Fruit fly (Drosophila melanogaster) whole organism: Measurements from ENCODE around the gene CG17267.

Experiments
- CG8478 ChIP-seq: fragments of >200 bp; optimal IDR thresholded peaks from 2 replicates; lab custom pipeline; 2018; ENCODE audit warnings: inconsistent platforms
- Dll ChIP-seq: fragments of >200 bp; optimal IDR thresholded peaks from 2 replicates; lab custom pipeline; 2017
- EcR ChIP-seq, 2 experiments: fragments of >200 bp; optimal IDR thresholded peaks; 2 replicates each; lab custom pipeline; 2017; ENCODE audit warnings: missing biosample characterization in 2 of 2, missing genetic modification characterization in 2 of 2, missing genetic modification reagents in 2 of 2
- pan ChIP-seq: fragments of >200 bp; optimal IDR thresholded peaks from 2 replicates; lab custom pipeline; 2017
- psq ChIP-seq: fragments of >200 bp; optimal IDR thresholded peaks from 2 replicates; lab custom pipeline; 2017
- usp ChIP-seq: fragments of >200 bp; optimal IDR thresholded peaks from 2 replicates; lab custom pipeline; 2017; ENCODE audit warnings: missing biosample characterization, missing genetic modification characterization, mixed read lengths

The CG17267 gene

DNA sequence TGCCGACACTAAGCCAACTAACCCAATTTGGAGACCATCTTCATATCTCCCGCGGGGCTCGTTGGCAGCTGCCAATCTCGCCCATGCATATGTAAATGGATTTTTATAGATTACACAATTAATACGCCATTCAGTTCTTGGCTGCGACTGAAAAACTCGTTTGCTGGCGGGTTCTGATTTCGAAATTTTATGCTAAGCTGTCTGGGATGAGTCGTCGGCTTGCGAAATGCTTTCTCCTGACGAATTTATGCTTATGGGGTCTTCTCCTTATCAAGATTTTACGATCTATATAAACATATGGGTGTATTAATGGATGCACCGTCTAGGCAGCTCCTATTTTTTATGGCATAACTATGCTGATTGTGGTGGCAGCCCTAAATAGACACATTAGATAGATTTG, at the start of gene CG17267:
Gene CG17267 (minus strand): TSS at position 101 of the 400 bp plus-strand sequence.
- TF ChIP-seq psq (lab: Kevin White, UChicago) (no peak), EcR (GFP tag; optimal IDR thresholded peaks at IDR 0.05; lab: Kevin White, UChicago) (no peak), usp (GFP tag; lab: Kevin White, UChicago) (no peak), Dll (lab: Kevin White, UChicago) (no peak), CG8478 (no peak), pan (lab: Kevin White, UChicago) (no peak)

DNA sequence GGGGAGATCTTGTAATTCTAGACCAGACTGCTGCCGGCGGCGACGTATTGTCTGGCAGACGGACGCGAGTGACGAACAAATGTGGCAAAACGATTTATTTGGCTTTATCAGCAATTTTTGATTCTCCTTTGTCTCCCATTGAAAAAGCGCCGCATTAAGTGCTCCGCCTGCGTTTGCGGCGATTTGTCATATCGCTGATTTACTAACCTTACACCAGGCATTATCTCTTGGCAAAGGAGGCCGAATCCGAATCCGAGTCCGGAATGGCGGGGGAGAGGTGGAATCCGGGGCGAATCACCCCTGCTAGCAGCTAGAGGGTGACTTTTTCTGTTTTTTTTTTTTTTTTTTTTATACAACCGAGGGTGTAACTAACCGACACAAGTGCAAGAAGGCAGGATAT, 49.7 kb upstream of the CG17267 start:
- TF ChIP-seq Dll (lab: Kevin White, UChicago) (no peak), psq (lab: Kevin White, UChicago) (no peak), EcR (GFP tag; optimal IDR thresholded peaks at IDR 0.05; lab: Kevin White, UChicago) (no peak), CG8478 (no peak), pan (lab: Kevin White, UChicago) (no peak), usp (GFP tag; lab: Kevin White, UChicago) (no peak)

DNA sequence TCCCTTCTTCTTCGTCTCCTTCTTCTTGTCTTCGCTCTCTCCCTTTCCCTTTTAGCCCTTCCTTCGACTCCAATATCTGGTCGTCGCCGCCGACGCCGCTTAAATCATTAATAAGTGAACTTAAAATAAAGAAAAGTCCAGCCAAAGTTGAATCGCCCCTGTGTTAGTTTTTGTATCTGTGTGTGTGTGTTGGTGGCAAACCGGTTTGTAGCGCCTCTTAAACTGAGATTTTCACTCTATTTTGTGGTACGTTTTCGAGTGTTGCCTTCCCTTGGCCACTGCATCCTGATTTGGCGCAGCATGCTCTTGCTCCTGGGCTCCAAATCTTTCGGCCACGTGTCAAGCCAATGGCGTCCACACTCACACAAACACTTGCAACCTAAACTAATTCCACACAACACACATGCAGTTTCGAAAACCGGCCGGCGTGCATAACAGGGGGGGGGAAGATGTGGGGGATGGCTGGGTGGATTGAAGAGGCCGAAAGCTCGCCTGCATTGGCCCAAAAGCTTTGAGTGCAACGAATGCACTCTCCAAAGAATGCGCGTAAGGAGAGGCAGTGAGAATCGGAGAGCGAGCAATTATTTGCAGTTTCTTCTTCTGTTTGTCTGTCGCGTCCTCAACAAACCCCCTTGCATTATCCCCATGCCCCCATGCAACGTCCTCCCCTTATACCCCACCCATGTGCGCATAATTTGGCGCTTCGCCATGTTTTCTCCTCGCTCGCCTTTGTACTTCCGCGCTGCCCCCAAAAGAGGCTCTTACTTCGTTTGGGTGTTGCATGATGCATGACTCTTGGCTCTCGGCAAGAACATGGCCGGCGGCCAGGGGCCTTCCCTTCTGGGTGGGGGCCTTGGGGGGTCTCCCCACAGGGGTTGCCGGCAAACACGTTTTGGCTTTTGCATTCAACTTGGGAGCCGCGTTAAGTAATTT, 45.8 kb upstream of the CG17267 start:
- TF ChIP-seq usp (GFP tag; lab: Kevin White, UChicago), result no peak
- TF ChIP-seq Dll (lab: Kevin White, UChicago), result peak; percentile 85
- TF ChIP-seq EcR (GFP tag; optimal IDR thresholded peaks at IDR 0.05; lab: Kevin White, UChicago), result peak in 1 of 2 experiments; percentile 17

DNA sequence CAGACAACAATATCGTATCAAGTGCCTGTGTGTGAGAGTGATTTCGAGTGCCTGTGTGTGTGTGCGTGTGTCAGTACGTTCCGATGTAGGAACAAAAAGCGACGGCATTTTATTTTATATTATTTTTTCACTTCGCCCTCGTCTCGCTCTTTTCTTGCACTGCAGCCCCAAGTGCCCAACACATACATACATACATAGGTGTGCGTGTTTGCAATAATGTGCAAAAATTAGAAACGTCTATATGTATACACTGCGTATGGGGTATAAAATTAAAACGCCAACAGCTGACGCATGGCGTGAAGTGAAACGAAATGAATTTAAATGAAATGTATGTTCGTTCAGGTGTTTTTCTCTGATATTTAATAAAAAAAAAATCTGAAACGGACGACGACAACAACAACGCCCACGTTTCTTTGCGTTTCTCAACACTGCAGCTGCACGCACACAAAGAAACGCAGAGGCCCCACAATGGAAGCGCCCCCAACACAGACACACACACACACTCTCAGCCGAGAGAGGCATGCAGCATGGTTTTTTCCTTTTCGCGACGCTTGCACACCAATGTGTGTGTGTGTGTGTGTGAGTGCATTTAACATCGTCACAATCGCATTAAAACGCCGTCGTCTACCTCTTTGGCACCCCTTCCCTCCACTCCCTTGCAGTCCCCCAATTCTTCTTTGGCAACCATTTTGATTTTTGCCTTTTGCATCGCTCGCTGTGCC, 45.0 kb upstream of the CG17267 start:
- TF ChIP-seq CG8478 (peak; percentile 70), Dll (lab: Kevin White, UChicago) (peak; percentile 60), EcR (GFP tag; optimal IDR thresholded peaks at IDR 0.05; lab: Kevin White, UChicago) (no peak)

DNA sequence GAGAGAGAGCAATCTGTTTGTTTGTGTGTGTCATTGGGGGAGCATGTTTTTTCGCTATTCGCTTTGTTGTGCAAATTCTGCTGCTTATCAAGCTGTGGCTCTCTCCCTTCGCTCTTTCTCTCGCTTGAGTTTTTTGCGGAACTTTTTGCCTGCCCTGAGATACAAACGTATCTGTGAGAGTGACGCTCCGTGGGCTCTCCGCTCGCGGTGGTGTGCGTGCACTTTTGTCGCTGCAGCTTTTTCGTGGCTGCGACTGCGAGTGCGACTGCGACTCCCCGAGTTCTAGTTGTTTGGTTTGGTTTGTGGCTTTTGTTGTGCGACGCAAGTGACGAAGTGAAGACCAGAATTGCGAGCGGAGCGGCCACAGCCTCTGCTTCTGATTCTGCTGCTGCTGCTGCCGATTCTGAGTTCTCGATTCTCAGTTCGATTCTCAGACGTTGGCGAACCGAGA, 43.8 kb upstream of the CG17267 start:
- TF ChIP-seq EcR (GFP tag; optimal IDR thresholded peaks at IDR 0.05; lab: Kevin White, UChicago) (no peak), Dll (lab: Kevin White, UChicago) (peak; percentile 99)

DNA sequence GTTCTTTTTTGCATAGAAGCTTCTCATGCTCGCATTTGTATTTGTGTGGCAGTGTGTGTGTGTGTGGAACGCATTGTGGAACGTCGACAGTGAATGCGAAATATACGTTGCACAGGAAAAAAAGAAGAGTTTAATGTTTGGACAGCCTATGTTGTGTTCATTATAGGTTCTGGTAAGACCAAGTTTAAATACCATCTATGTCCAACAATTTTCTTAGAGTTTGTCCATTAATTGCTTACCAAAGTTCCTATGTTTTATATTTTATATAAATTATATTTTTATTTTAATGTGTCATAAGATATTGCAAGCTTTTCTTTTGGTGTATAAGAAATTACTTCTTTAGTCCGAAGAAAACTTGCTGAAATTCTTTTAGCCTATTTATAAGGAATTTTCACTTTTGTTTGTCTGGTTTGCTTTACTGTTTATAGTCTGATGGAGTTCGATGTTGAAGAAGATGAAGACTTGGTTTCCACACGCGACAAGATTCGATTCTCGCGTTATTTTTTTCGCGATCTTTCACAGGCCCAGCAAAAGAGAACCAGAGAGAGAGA, 43.3 kb upstream of the CG17267 start:
- TF ChIP-seq EcR (GFP tag; optimal IDR thresholded peaks at IDR 0.05; lab: Kevin White, UChicago), result no peak
- TF ChIP-seq pan (lab: Kevin White, UChicago), result no peak
- TF ChIP-seq psq (lab: Kevin White, UChicago), result no peak
- TF ChIP-seq CG8478, result no peak
- no peak for TF ChIP-seq usp (GFP tag; lab: Kevin White, UChicago)
- no peak for TF ChIP-seq Dll (lab: Kevin White, UChicago)

DNA sequence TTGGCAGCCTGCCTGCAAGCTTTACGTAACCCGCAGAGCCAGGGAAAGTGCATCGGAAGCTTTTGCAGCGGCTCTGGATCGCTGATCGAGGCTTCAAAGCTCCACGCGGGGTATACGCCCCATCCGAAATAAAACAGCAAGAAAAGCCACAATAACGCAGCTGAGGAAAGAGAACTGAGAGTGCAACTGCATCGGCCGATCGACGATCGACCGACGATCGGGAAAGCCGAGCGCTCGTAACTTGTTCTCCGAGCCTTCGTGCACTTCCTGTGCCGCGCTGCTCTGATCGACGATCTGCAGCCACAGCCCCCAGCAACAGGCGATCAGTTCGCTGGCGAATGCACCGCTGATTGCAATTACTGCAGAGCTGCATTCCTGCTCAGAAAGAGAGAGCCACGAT, 41.1 kb upstream of the CG17267 start:
- TF ChIP-seq Dll (lab: Kevin White, UChicago) (peak; percentile 40), usp (GFP tag; lab: Kevin White, UChicago) (no peak)

DNA sequence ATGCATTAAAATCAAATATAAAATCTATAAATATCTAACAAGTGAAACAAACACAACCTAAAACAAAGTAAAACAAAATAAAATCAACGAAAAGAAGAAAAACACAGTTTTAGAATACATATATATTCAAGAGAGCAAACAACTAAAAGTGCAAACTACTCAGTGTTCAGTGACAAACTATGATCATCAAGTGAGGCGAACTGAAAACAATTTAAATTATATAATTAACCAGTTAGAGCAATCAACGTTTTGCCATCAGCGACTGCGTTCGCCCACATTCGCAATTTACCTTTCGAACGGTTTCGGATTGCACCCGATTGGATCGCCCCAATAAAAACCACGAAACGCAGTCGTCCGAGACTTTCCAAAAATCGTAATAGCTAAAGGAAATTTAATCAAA, 40.6 kb upstream of the CG17267 start:
- TF ChIP-seq psq (lab: Kevin White, UChicago) (no peak), CG8478 (no peak), EcR (GFP tag; optimal IDR thresholded peaks at IDR 0.05; lab: Kevin White, UChicago) (no peak), usp (GFP tag; lab: Kevin White, UChicago) (no peak), Dll (lab: Kevin White, UChicago) (no peak), pan (lab: Kevin White, UChicago) (no peak)

DNA sequence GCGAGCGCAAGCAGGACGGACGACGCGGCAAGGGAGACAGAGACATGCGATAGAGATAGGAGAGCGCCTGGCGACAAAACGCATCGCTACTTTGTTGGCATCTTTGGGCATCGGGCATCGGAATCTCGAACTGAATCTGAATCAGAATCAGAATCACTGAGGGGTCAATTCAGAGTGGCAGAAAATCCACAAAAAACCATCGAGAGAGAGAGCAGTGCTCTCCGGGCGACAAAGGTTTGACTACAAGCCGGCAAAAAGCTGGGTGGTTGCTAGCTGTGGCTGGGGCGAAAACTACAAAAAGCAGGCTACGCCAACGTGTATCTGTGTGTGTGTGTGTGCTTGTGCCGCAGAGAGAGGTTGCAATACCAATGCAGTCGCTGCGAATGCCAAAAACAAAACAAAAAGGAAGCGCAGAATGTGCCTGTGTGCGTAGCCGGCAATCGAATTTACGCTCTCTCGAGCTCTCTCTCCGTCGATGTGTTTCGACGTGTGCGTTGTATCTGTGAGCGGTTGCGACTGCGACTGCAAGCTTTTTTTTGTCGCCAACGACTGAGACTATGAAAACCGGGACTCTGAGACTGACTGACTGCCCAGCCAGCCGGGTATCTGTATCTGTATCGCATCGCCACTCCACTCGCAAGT, 39.5 kb upstream of the CG17267 start:
- TF ChIP-seq pan (lab: Kevin White, UChicago), result no peak
- peak; percentile 2 for TF ChIP-seq CG8478
- TF ChIP-seq Dll (lab: Kevin White, UChicago), result peak; percentile 89
- TF ChIP-seq EcR (GFP tag; optimal IDR thresholded peaks at IDR 0.05; lab: Kevin White, UChicago), result peak in 1 of 2 experiments; percentile 58
- no peak for TF ChIP-seq usp (GFP tag; lab: Kevin White, UChicago)

DNA sequence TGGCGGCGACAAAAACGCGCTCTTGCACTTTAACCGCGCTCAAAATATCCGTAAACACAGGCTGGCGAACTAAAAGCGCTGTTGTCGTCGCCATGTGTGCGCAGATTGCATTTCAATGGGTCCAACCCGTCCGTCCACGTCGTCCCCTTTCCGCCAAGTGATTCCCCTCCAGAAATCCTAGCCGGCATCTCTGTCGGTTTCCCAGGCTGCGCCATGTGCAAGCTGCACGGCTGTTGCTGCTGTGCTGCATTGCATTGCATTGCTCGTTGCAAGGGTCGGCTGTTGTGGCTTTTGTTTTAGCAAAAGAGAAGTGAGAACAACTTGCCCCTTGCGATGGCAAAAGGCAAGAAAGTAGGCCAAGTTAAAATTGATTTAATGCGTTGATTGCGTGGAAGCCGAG, 35.2 kb upstream of the CG17267 start:
- TF ChIP-seq psq (lab: Kevin White, UChicago) (no peak), CG8478 (no peak), usp (GFP tag; lab: Kevin White, UChicago) (no peak), EcR (GFP tag; optimal IDR thresholded peaks at IDR 0.05; lab: Kevin White, UChicago) (no peak), pan (lab: Kevin White, UChicago) (no peak), Dll (lab: Kevin White, UChicago) (no peak)

DNA sequence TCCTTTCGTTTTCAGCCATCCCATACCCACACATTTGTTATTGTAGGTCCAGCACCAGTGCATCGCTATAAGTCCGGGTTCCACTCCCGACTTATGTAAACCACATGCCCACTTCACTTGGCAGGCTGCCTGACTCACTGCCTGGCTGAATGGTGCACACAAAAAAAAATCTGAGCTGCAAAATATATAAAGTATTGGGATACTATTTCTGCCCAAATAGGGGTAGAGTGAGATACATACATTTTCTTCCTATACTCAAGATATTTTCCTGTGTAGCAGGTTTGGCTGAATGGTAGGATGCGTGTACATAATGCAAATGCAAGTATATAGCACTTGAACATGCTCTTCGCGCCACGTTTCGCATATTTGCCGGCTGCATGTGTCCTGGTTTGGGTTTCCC, 34.3 kb upstream of the CG17267 start:
- TF ChIP-seq EcR (GFP tag; optimal IDR thresholded peaks at IDR 0.05; lab: Kevin White, UChicago), result no peak
- TF ChIP-seq psq (lab: Kevin White, UChicago), result no peak
- no peak for TF ChIP-seq usp (GFP tag; lab: Kevin White, UChicago)
- TF ChIP-seq pan (lab: Kevin White, UChicago), result no peak
- no peak for TF ChIP-seq Dll (lab: Kevin White, UChicago)
- no peak for TF ChIP-seq CG8478
